5 worm cellular contexts compared by ENCODE assay signal in the genomic region with DNA sequence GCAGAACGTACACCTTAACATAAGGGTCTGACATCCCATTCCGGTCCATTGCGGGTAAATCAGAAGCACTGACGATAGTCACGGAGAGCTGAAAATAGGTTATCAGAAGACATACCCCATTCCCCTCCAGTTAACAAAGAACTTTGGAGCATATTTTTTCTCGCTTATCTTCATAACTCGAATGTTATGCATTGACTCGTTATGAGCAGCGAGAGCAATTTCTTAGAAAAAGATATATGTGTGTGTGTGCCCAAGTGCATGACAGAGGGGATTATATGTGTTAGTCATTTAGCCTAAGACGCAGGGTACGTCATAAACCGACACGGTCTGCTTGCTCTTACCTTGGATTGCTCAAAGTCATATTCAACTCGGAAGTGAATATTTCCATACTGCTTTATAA.
TF ChIP-seq lines count a peak whose summit lies in the region.

No protein-coding gene starts in this region.

TF ChIP-seq in whole organism, L1 larva, 84 proteins besides CTCF, POLR2A, EP300 and RAD21 (continues in another document):
- TF ChIP-seq fkh-8 (tag; optimal IDR thresholded peaks at IDR 0.05; lab: Kevin White, UChicago) (peak; percentile 84), Y116A8C.19 (tag; optimal IDR thresholded peaks at IDR 0.05; lab: Kevin White, UChicago; ENCODE audit: borderline replicate concordance) (no peak), egl-27 (tag; optimal IDR thresholded peaks at IDR 0.05; lab: Kevin White, UChicago) (no peak), nhr-237 (tag; optimal IDR thresholded peaks at IDR 0.05; lab: Kevin White, UChicago) (no peak), nhr-11 (tag; optimal IDR thresholded peaks at IDR 0.05; lab: Kevin White, UChicago) (no peak), snpc-4 (tag; optimal IDR thresholded peaks at IDR 0.05; lab: Kevin White, UChicago) (no peak), unc-130 (tag; optimal IDR thresholded peaks at IDR 0.05; lab: Kevin White, UChicago) (no peak), lin-15B (tag; optimal IDR thresholded peaks at IDR 0.05; lab: Kevin White, UChicago) (no peak), ztf-4 (tag; optimal IDR thresholded peaks at IDR 0.05; lab: Kevin White, UChicago) (no peak), ama-1 (optimal IDR thresholded peaks at IDR 0.05; lab: Kevin White, UChicago) (no peak), irx-1 (tag; optimal IDR thresholded peaks at IDR 0.05; lab: Kevin White, UChicago) (no peak), nhr-20 (tag; optimal IDR thresholded peaks at IDR 0.05; lab: Kevin White, UChicago) (no peak), alr-1 (tag; optimal IDR thresholded peaks at IDR 0.05; lab: Kevin White, UChicago; ENCODE audit: borderline replicate concordance) (no peak), egl-13 (tag; optimal IDR thresholded peaks at IDR 0.05; lab: Kevin White, UChicago) (peak; percentile 30), tbx-2 (tag; optimal IDR thresholded peaks at IDR 0.05; lab: Kevin White, UChicago) (no peak), vab-15 (tag; optimal IDR thresholded peaks at IDR 0.05; lab: Kevin White, UChicago) (no peak), dsc-1 (tag; optimal IDR thresholded peaks at IDR 0.05; lab: Kevin White, UChicago) (peak; percentile 94), nhr-47 (tag; optimal IDR thresholded peaks at IDR 0.05; lab: Kevin White, UChicago) (peak; percentile 56)

TF ChIP-seq in whole organism, L2 larva, 48 proteins besides CTCF, POLR2A, EP300 and RAD21:
- TF ChIP-seq dmd-4 (tag; optimal IDR thresholded peaks at IDR 0.05; lab: Kevin White, UChicago) = no peak
- TF ChIP-seq sma-9 (GFP tag; optimal IDR thresholded peaks at IDR 0.05; lab: Kevin White, UChicago) = no peak
- TF ChIP-seq sma-9 (tag; optimal IDR thresholded peaks at IDR 0.05; lab: Kevin White, UChicago) = no peak
- no peak for TF ChIP-seq lin-11 (tag; optimal IDR thresholded peaks at IDR 0.05; lab: Kevin White, UChicago)
- no peak for TF ChIP-seq sem-4 (tag; optimal IDR thresholded peaks at IDR 0.05; lab: Kevin White, UChicago)
- no peak for TF ChIP-seq C34F6.9 (tag; optimal IDR thresholded peaks at IDR 0.05; lab: Kevin White, UChicago)
- TF ChIP-seq mab-5 (tag; optimal IDR thresholded peaks at IDR 0.05; lab: Kevin White, UChicago) = no peak
- TF ChIP-seq nhr-21 (tag; optimal IDR thresholded peaks at IDR 0.05; lab: Kevin White, UChicago) = peak; percentile 5
- TF ChIP-seq lsy-2 (tag; optimal IDR thresholded peaks at IDR 0.05; lab: Kevin White, UChicago) = peak in 1 of 2 experiments; percentile 39
- no peak for TF ChIP-seq lin-39 (tag; optimal IDR thresholded peaks at IDR 0.05; lab: Kevin White, UChicago)
TF ChIP-seq in whole organism, L2 larva: peak in this region for 2.

TF ChIP-seq in whole organism, L4 larva, 104 proteins besides CTCF, POLR2A, EP300 and RAD21:
- TF ChIP-seq attf-4 (tag; optimal IDR thresholded peaks at IDR 0.05; lab: Kevin White, UChicago) (no peak), aha-1 (tag; lab: Kevin White, UChicago) (peak; percentile 34)

TF ChIP-seq in whole organism, late embryonic, 69 proteins besides CTCF, POLR2A, EP300 and RAD21:
- TF ChIP-seq pha-2 (tag; optimal IDR thresholded peaks at IDR 0.05; lab: Kevin White, UChicago) (no peak), pax-1 (tag; optimal IDR thresholded peaks at IDR 0.05; lab: Kevin White, UChicago) (peak; percentile 17)

TF ChIP-seq in whole organism, young adult, 124 proteins besides CTCF, POLR2A, EP300 and RAD21:
- TF ChIP-seq F39B2.1 (GFP tag; IDR thresholded peaks at IDR 0.05; lab: Robert Waterston, UW) (0 out of 2 replicates have a peak, but pooled peaks have one; percentile 38), nhr-27 (tag; optimal IDR thresholded peaks at IDR 0.05; lab: Kevin White, UChicago) (no peak), mel-28 (tag; optimal IDR thresholded peaks at IDR 0.05; lab: Kevin White, UChicago; ENCODE audit: borderline replicate concordance) (no peak), snpc-4 (GFP tag; optimal IDR thresholded peaks at IDR 0.05; lab: Kevin White, UChicago) (no peak), snpc-4 (tag; optimal IDR thresholded peaks at IDR 0.05; lab: Kevin White, UChicago) (no peak), ztf-6 (GFP tag; IDR thresholded peaks at IDR 0.05; lab: Robert Waterston, UW) (no peak), F22D6.2 (tag; optimal IDR thresholded peaks at IDR 0.05; lab: Kevin White, UChicago) (no peak)
